Fruit fly (Drosophila melanogaster) whole organism, embryonic: ENCODE measurements around the gene CG32681.

Experiments
- CG10431 ChIP-seq: fragments of 200-800 bp; sonication (Bioruptor generic); optimal IDR thresholded peaks from 3 replicates; lab custom pipeline; 2018; ENCODE audit warnings: missing biosample characterization, mild to moderate bottlenecking, missing genetic modification characterization
- CG11504 ChIP-seq: fragments of 200-800 bp; sonication (Bioruptor generic); optimal IDR thresholded peaks from 3 replicates; lab custom pipeline; 2019; ENCODE audit warnings: missing biosample characterization, mild to moderate bottlenecking, missing genetic modification characterization, moderate library complexity
- CG1233 ChIP-seq: fragments of 200-800 bp; sonication (Bioruptor generic); optimal IDR thresholded peaks from 4 replicates; lab custom pipeline; 2018; ENCODE audit warnings: missing biosample characterization, mild to moderate bottlenecking, missing genetic modification characterization
- CG13287 ChIP-seq: fragments of 200-800 bp; sonication (Bioruptor generic); IDR thresholded peaks from 2 replicates; pipeline ENCODE4 v1.3.6; 2022; ENCODE audit warnings: missing biosample characterization, missing genetic modification characterization; ENCODE audit not compliant: partially characterized antibody
- CG13424 ChIP-seq: fragments of 200-800 bp; sonication (Bioruptor generic); optimal IDR thresholded peaks from 2 replicates; lab custom pipeline; 2019; ENCODE audit warnings: missing biosample characterization, mild to moderate bottlenecking, missing genetic modification characterization, moderate library complexity
- CG14441 ChIP-seq: fragments of 200-800 bp; sonication (Bioruptor generic); IDR thresholded peaks from 2 replicates; pipeline ENCODE4 v1.3.6; 2022; ENCODE audit warnings: missing biosample characterization, missing genetic modification characterization
- CG15601 ChIP-seq: fragments of 200-800 bp; sonication (Bioruptor generic); optimal IDR thresholded peaks from 3 replicates; lab custom pipeline; 2019; ENCODE audit warnings: missing biosample characterization, mild to moderate bottlenecking, missing genetic modification characterization, moderate library complexity
- CG18011 ChIP-seq: fragments of 200-800 bp; sonication (Bioruptor generic); optimal IDR thresholded peaks from 2 replicates; lab custom pipeline; 2017; ENCODE audit warnings: missing biosample characterization, missing genetic modification characterization, mild to moderate bottlenecking, moderate library complexity, missing genotype
- CG2712 ChIP-seq: fragments of 200-800 bp; optimal IDR thresholded peaks from 3 replicates; lab custom pipeline; 2019; ENCODE audit warnings: missing biosample characterization, mild to moderate bottlenecking, missing genetic modification characterization, moderate library complexity
- CG31441 ChIP-seq: fragments of 200-800 bp; sonication (Bioruptor generic); IDR thresholded peaks from 2 replicates; pipeline ENCODE4 v1.3.6; 2022; ENCODE audit warnings: missing biosample characterization, missing genetic modification characterization
- CG33213 ChIP-seq: fragments of 200-800 bp; sonication (Bioruptor generic); optimal IDR thresholded peaks from 3 replicates; lab custom pipeline; 2016; ENCODE audit warnings: missing biosample characterization, missing genetic modification characterization
- CG5953 ChIP-seq: fragments of 200-800 bp; sonication (Bioruptor generic); IDR thresholded peaks from 2 replicates; pipeline ENCODE4 v1.3.6; 2022; ENCODE audit warnings: missing biosample characterization, missing genetic modification characterization
- CG6854 ChIP-seq: fragments of 200-800 bp; sonication (Bioruptor generic); optimal IDR thresholded peaks from 3 replicates; lab custom pipeline; 2017; ENCODE audit warnings: missing biosample characterization, mild to moderate bottlenecking, missing genetic modification characterization
- CG7839 ChIP-seq: fragments of 200-800 bp; sonication (Bioruptor generic); optimal IDR thresholded peaks from 3 replicates; lab custom pipeline; 2018; ENCODE audit warnings: missing biosample characterization, mild to moderate bottlenecking, missing genetic modification characterization, moderate library complexity
- CG7987 ChIP-seq: fragments of 200-800 bp; sonication (Bioruptor generic); optimal IDR thresholded peaks from 2 replicates; lab custom pipeline; 2018; ENCODE audit warnings: missing biosample characterization, mild to moderate bottlenecking, missing genetic modification characterization, moderate library complexity
- CG8290 ChIP-seq, 3 experiments: fragments of 200-800 bp; sonication (Bioruptor generic); optimal IDR thresholded peaks; 2 replicates each; lab custom pipeline; 2016 to 2019; ENCODE audit warnings: missing biosample characterization in 3 of 3, missing genetic modification characterization in 3 of 3, mild to moderate bottlenecking in 2 of 3, moderate library complexity in 1 of 3
- Dref ChIP-seq: fragments of 200-800 bp; sonication (Bioruptor generic); IDR thresholded peaks from 2 replicates; pipeline ENCODE4 v1.3.6; 2022; ENCODE audit warnings: missing biosample characterization, missing genetic modification characterization
- E2f2 ChIP-seq: fragments of 200-800 bp; sonication (Bioruptor generic); IDR thresholded peaks from 2 replicates; pipeline ENCODE4 v1.3.6; 2022; ENCODE audit warnings: missing biosample characterization, missing genetic modification characterization
- Fer1 ChIP-seq: fragments of 200-800 bp; sonication (Bioruptor generic); optimal IDR thresholded peaks from 2 replicates; lab custom pipeline; 2017; ENCODE audit warnings: missing biosample characterization, mild to moderate bottlenecking, missing genetic modification characterization
- Hmr ChIP-seq: fragments of 200-800 bp; sonication (Bioruptor generic); optimal IDR thresholded peaks from 3 replicates; lab custom pipeline; 2017; ENCODE audit warnings: mild to moderate bottlenecking, missing biosample characterization, missing genetic modification reagents, missing genetic modification characterization
- Hr3 ChIP-seq: fragments of 200-800 bp; sonication (Bioruptor generic); optimal IDR thresholded peaks from 3 replicates; lab custom pipeline; 2016; ENCODE audit warnings: missing biosample characterization, missing genetic modification characterization
- Lhr ChIP-seq: fragments of 200-800 bp; sonication (Bioruptor generic); optimal IDR thresholded peaks from 3 replicates; lab custom pipeline; 2017; ENCODE audit warnings: mild to moderate bottlenecking, missing biosample characterization, missing genetic modification reagents, missing genetic modification characterization
- MBD-R2 ChIP-seq: fragments of 200-800 bp; sonication (Bioruptor generic); IDR thresholded peaks from 2 replicates; pipeline ENCODE4 v1.3.6; 2022; ENCODE audit warnings: missing biosample characterization, missing genetic modification characterization
- Med ChIP-seq: fragments of 200-800 bp; sonication (Bioruptor generic); peaks from one replicate; lab custom pipeline; 2016; ENCODE audit warnings: missing biosample characterization, missing genetic modification characterization, mild to moderate bottlenecking, inconsistent platforms, moderate library complexity
- Myb ChIP-seq: fragments of 200-800 bp; sonication (Bioruptor generic); optimal IDR thresholded peaks from 2 replicates; lab custom pipeline; 2016; ENCODE audit warnings: missing biosample characterization, missing genetic modification characterization
- NC2α ChIP-seq: fragments of 200-800 bp; sonication (Bioruptor generic); optimal IDR thresholded peaks from 2 replicates; lab custom pipeline; 2016; ENCODE audit warnings: missing biosample characterization, missing genetic modification characterization
- NFAT ChIP-seq: fragments of 200-800 bp; sonication (Bioruptor generic); IDR thresholded peaks from 2 replicates; pipeline ENCODE4 v1.3.6; 2022; ENCODE audit warnings: missing biosample characterization, missing genetic modification characterization
- Nf-YC ChIP-seq: fragments of 200-800 bp; optimal IDR thresholded peaks from 3 replicates; lab custom pipeline; 2019; ENCODE audit warnings: missing biosample characterization, mild to moderate bottlenecking, missing genetic modification characterization, moderate library complexity
- Sin3A ChIP-seq: fragments of >200 bp; optimal IDR thresholded peaks from 2 replicates; lab custom pipeline; 2018
- YL-1 ChIP-seq: fragments of 200-800 bp; sonication (Bioruptor generic); optimal IDR thresholded peaks from 3 replicates; lab custom pipeline; 2017; ENCODE audit warnings: missing biosample characterization, mild to moderate bottlenecking, missing genetic modification characterization
- az2 ChIP-seq: fragments of 200-800 bp; sonication (Bioruptor generic); optimal IDR thresholded peaks from 3 replicates; lab custom pipeline; 2016; ENCODE audit warnings: missing biosample characterization, missing genetic modification characterization
- chn ChIP-seq: fragments of 200-800 bp; sonication (Bioruptor generic); optimal IDR thresholded peaks from 2 replicates; lab custom pipeline; 2016; ENCODE audit warnings: missing biosample characterization, missing genetic modification characterization
- dm ChIP-seq: fragments of 200-800 bp; sonication (Bioruptor generic); optimal IDR thresholded peaks from 3 replicates; lab custom pipeline; 2016; ENCODE audit warnings: missing biosample characterization, missing genetic modification characterization
- dmrt99B ChIP-seq: fragments of 200-800 bp; sonication (Bioruptor generic); optimal IDR thresholded peaks from 2 replicates; lab custom pipeline; 2018; ENCODE audit warnings: missing biosample characterization, mild to moderate bottlenecking, missing genetic modification characterization, moderate library complexity
- gfzf ChIP-seq: fragments of 200-800 bp; sonication (Bioruptor generic); optimal IDR thresholded peaks from 2 replicates; lab custom pipeline; 2016; ENCODE audit warnings: missing biosample characterization, mild to moderate bottlenecking, missing genetic modification characterization, moderate library complexity
- her ChIP-seq: fragments of 200-800 bp; sonication (Bioruptor generic); optimal IDR thresholded peaks from 2 replicates; lab custom pipeline; 2016; ENCODE audit warnings: missing biosample characterization, missing genetic modification characterization
- jing ChIP-seq: fragments of 200-800 bp; sonication (Bioruptor generic); optimal IDR thresholded peaks from 2 replicates; lab custom pipeline; 2018; ENCODE audit warnings: missing biosample characterization, mild to moderate bottlenecking, missing genetic modification characterization
- ken ChIP-seq: fragments of 200-800 bp; sonication (Bioruptor generic); IDR thresholded peaks from 3 replicates; pipeline ENCODE4 v1.3.6; 2022; ENCODE audit warnings: missing biosample characterization, missing genetic modification characterization
- nmo ChIP-seq: fragments of 200-800 bp; sonication (Bioruptor generic); optimal IDR thresholded peaks from 2 replicates; lab custom pipeline; 2018; ENCODE audit warnings: missing biosample characterization, mild to moderate bottlenecking, missing genetic modification characterization, moderate library complexity
- pita ChIP-seq: fragments of 200-800 bp; sonication (Bioruptor generic); optimal IDR thresholded peaks from 2 replicates; lab custom pipeline; 2017; ENCODE audit warnings: missing biosample characterization, mild to moderate bottlenecking, missing genetic modification characterization
- pnt ChIP-seq: fragments of 200-800 bp; sonication (Bioruptor generic); optimal IDR thresholded peaks from 3 replicates; lab custom pipeline; 2016; ENCODE audit warnings: missing biosample characterization, missing genetic modification characterization
- pros ChIP-seq: fragments of 200-800 bp; sonication (Bioruptor generic); optimal IDR thresholded peaks from 3 replicates; lab custom pipeline; 2019; ENCODE audit warnings: missing biosample characterization, mild to moderate bottlenecking, missing genetic modification characterization, moderate library complexity
- pzg ChIP-seq: fragments of 200-800 bp; sonication (Bioruptor generic); optimal IDR thresholded peaks from 3 replicates; lab custom pipeline; 2018; ENCODE audit warnings: missing biosample characterization, mild to moderate bottlenecking, missing genetic modification characterization, moderate library complexity
- sens ChIP-seq: fragments of 200-800 bp; sonication (Bioruptor generic); peaks from one replicate; lab custom pipeline; 2016; ENCODE audit warnings: missing biosample characterization, missing genetic modification characterization
- so ChIP-seq: fragments of 200-800 bp; sonication (Bioruptor generic); IDR thresholded peaks from 3 replicates; pipeline ENCODE4 v1.3.6; 2022; ENCODE audit warnings: missing biosample characterization, missing genetic modification characterization
- sqz ChIP-seq: fragments of 200-800 bp; sonication (Bioruptor generic); optimal IDR thresholded peaks from 3 replicates; lab custom pipeline; 2018; ENCODE audit warnings: missing biosample characterization, mild to moderate bottlenecking, missing genetic modification characterization
- ssp ChIP-seq: fragments of 200-800 bp; sonication (Bioruptor generic); IDR thresholded peaks from 2 replicates; pipeline ENCODE4 v1.3.6; 2022; ENCODE audit warnings: missing biosample characterization, missing genetic modification characterization
- stwl ChIP-seq: fragments of 200-800 bp; sonication (Bioruptor generic); optimal IDR thresholded peaks from 3 replicates; lab custom pipeline; 2018; ENCODE audit warnings: missing biosample characterization, mild to moderate bottlenecking, missing genetic modification characterization, moderate library complexity
- tna ChIP-seq: fragments of 200-800 bp; sonication (Bioruptor generic); IDR thresholded peaks from 2 replicates; pipeline ENCODE4 v1.3.6; 2022; ENCODE audit warnings: missing biosample characterization, missing genetic modification characterization; ENCODE audit not compliant: partially characterized antibody
- tup ChIP-seq: fragments of 200-800 bp; sonication (Bioruptor generic); optimal IDR thresholded peaks from 2 replicates; lab custom pipeline; 2016; ENCODE audit warnings: missing biosample characterization, mild to moderate bottlenecking, missing genetic modification characterization, moderate library complexity
- zen2 ChIP-seq: fragments of 200-800 bp; sonication (Bioruptor generic); IDR thresholded peaks from 3 replicates; pipeline ENCODE4 v1.3.6; 2022; ENCODE audit warnings: missing biosample characterization, missing genetic modification characterization; ENCODE audit not compliant: partially characterized antibody

Gene CG32681

DNA sequence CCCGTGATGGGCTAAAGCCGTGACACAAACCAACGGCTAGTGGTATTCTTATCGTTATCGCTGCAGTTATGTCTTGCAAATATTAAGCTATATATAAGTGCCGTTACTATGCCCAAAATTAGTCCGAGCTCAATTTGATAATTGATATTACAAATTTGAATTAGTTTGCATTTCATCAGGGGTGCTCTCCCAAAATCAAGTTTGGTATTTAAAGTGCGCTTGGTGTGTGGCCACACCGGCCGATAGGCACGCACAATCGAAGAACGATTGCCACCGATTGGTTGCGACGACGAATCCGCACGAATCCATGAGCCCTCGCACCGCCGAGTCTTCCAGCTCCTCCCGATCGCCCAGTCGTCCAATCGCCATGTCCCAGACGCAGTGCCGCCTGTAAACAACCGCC lies 13.3 kb downstream of the CG32681 start, which contains the start of gene CG17841 (continued):
- TF ChIP-seq Dref (GFP tag; lab: Robert Waterston, UW) (peak; percentile 71), nmo (GFP tag; lab: Kevin White, UChicago) (peak; percentile 46), Fer1 (GFP tag; lab: Kevin White, UChicago) (peak; percentile 5), CG15601 (tag; lab: Kevin White, UChicago) (peak; percentile 23), jing (GFP tag; lab: Kevin White, UChicago) (no peak), E2f2 (GFP tag; lab: Robert Waterston, UW) (peak; percentile 89), sens (peak; percentile 84), CG7839 (tag; lab: Kevin White, UChicago) (no peak), so (GFP tag; lab: Robert Waterston, UW) (0 out of 3 replicates have a peak, but pooled peaks have one; percentile 19), CG11504 (tag; lab: Kevin White, UChicago) (peak; percentile 69), NFAT (GFP tag; lab: Robert Waterston, UW) (no peak), Lhr (GFP tag; lab: Kevin White, UChicago) (peak; percentile 76), CG13287 (GFP tag; lab: Robert Waterston, UW) (peak; percentile 58), ken (GFP tag; lab: Robert Waterston, UW) (no peak), zen2 (0 out of 3 replicates have a peak, but pooled peaks have one; percentile 44), YL-1 (peak; percentile 42), her (GFP tag; lab: Kevin White, UChicago) (peak; percentile 44), sqz (no peak), CG2712 (tag; lab: Kevin White, UChicago) (peak; percentile 31), CG6854 (GFP tag; lab: Kevin White, UChicago) (no peak), CG8290 (GFP tag; optimal IDR thresholded peaks at IDR 0.05; lab: Kevin White, UChicago) (no peak), CG8290 (tag; optimal IDR thresholded peaks at IDR 0.05; lab: Kevin White, UChicago) (peak; percentile 1 to 11), CG18011 (GFP tag; lab: Kevin White, UChicago) (no peak), CG13424 (tag; lab: Kevin White, UChicago) (no peak), CG5953 (no peak), gfzf (GFP tag; lab: Kevin White, UChicago) (peak; percentile 86), Nf-YC (tag; lab: Kevin White, UChicago) (peak; percentile 36), dmrt99B (tag; lab: Kevin White, UChicago) (no peak), CG1233 (GFP tag; lab: Kevin White, UChicago) (no peak), CG33213 (peak; percentile 42), Hmr (GFP tag; lab: Kevin White, UChicago) (peak; percentile 15), CG7987 (GFP tag; lab: Kevin White, UChicago) (no peak), Myb (GFP tag; lab: Kevin White, UChicago) (peak; percentile 80), pzg (GFP tag; lab: Kevin White, UChicago) (peak; percentile 89), tna (GFP tag; lab: Robert Waterston, UW) (0 out of 2 replicates have a peak, but pooled peaks have one; percentile 12), CG14441 (GFP tag; lab: Robert Waterston, UW) (no peak), dm (GFP tag; lab: Kevin White, UChicago) (no peak), pros (GFP tag; lab: Kevin White, UChicago) (no peak), NC2α (no peak), ssp (GFP tag; lab: Robert Waterston, UW) (peak; percentile 64), CG10431 (GFP tag; lab: Kevin White, UChicago) (no peak), chn (GFP tag; lab: Kevin White, UChicago) (no peak), pita (GFP tag; lab: Kevin White, UChicago) (peak; percentile 50), stwl (tag; lab: Kevin White, UChicago) (peak; percentile 74), pnt (GFP tag; lab: Kevin White, UChicago) (no peak), CG31441 (GFP tag; lab: Robert Waterston, UW) (no peak), Med (peak; percentile 74), Sin3A (lab: Kevin White, UChicago) (peak; percentile 87), tup (GFP tag; lab: Kevin White, UChicago) (no peak), az2 (GFP tag; lab: Kevin White, UChicago) (no peak), MBD-R2 (GFP tag; lab: Robert Waterston, UW) (peak; percentile 62), Hr3 (GFP tag; lab: Kevin White, UChicago) (no peak)
